Fruit fly (Drosophila melanogaster) S2 (cell line): ENCODE results near the gene CG13921.

ENCODE experiments used
- CG8478 ChIP-seq: fragments of >200 bp; optimal IDR thresholded peaks from 2 replicates; lab custom pipeline; 2018
- CTCF ChIP-seq, 2 experiments: fragments of >200 bp; optimal IDR thresholded peaks; 2 replicates each; lab custom pipeline; 2018

Gene CG13921

dm6 chr3L:1772593-1772992 is 25.9 kb downstream of the CG13921 start:
- no peak for TF ChIP-seq CTCF (optimal IDR thresholded peaks at IDR 0.05; lab: Kevin White, UChicago)

- TF ChIP-seq CG8478 (lab: Kevin White, UChicago): no peak
- no peak for TF ChIP-seq CTCF (optimal IDR thresholded peaks at IDR 0.05; lab: Kevin White, UChicago)
Observed at dm6 chr3L:1774713-1775648, 28.3 kb downstream of the CG13921 start, which contains the start of the genes CG13933 and PolD2. CG13933 (minus strand) TSS chr3L:1775147. PolD2 (plus strand) TSS chr3L:1775633.

DNA sequence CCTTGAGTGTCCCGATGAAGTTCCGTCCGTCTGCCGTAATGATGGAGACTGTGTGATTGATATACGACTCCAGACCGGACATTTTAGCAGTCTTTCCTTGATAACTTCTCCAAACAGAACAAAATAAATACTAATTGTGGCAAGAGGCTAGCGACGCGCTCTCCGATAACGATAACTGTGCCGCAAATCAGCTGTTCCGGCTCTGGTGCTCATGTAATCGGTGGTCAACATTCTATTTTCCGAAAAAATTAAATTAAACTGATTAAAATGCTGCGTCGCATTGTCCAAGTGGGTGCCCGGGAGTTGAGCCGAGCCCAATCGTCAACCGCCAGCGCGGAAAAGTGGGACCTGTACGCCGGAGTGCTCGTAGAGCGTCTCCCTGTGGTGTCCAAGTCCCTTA is 30.5 kb downstream of the CG13921 start, which contains the start of the genes CG2021 and mRpL46:
Gene CG2021 (minus strand): TSS at position 163 of the 400 bp plus-strand sequence.
Gene mRpL46 (plus strand): TSS at position 191 of the 400 bp plus-strand sequence.
- TF ChIP-seq CG8478 (lab: Kevin White, UChicago) (no peak), CTCF (optimal IDR thresholded peaks at IDR 0.05; lab: Kevin White, UChicago) (no peak)

- TF ChIP-seq CTCF (optimal IDR thresholded peaks at IDR 0.05; lab: Kevin White, UChicago) (no peak), CG8478 (lab: Kevin White, UChicago) (no peak)
Observed at dm6 chr3L:1784092-1784491, 37.4 kb downstream of the CG13921 start.

DNA sequence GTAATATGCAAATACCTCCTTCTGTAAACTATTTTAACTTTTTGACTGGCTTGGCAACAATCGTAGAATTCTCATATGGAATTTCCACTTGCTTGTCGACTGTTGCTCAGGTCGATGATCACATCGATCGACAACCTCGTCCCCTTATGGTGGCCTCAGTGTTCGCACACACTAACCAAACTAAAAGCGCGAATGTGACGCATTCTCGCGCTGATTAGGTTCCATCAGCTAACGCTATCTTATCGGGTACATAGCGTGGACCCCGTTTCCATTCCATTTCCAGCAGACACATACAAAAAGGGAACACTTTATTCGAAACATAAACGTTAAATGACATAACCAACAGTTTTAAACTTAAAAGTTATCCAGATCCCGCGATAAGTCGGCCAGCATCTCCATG is 42.6 kb downstream of the CG13921 start:
- TF ChIP-seq CG8478 (lab: Kevin White, UChicago) (no peak), CTCF (optimal IDR thresholded peaks at IDR 0.05; lab: Kevin White, UChicago) (no peak)

- TF ChIP-seq CG8478 (lab: Kevin White, UChicago): no peak
- no peak for TF ChIP-seq CTCF (optimal IDR thresholded peaks at IDR 0.05; lab: Kevin White, UChicago)
Observed at dm6 chr3L:1794164-1794942, 47.6 kb downstream of the CG13921 start.

DNA sequence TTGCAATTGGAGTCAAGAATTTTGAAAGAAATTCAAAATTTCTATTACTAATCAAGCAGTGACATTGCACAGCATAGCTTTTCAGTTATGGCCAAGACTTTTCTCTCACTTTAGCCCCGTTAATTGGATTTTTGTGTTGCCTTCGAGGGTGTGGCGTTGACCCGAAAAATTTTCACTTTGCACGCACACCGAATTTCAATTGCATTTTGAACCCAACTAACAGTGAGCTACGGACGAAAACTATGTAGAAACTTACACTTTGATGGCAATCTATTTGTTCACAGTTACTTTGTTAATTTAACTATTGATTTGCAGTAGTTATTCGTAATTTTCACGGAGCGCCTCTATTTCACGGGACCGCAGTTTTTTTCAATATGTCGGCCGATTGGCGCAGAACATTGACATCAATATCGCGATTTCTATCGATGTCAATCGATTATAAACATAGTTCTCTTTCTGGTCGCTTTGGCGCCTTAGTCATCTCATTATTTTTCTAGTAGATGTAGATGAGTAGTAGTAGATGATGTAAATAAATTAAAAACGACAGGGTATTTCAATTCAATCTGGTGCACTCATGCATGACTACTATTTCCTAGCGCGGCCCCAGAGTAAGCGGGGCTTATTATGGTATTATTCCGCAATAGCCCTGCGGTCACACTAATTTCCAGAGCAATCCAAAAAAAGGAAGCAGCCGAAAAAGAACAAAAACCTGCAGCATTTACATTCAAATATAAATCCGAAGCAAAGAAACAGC is 48.4 kb downstream of the CG13921 start, which contains the start of the genes alpha-Spec, dlt and Cdc37:
Gene alpha-Spec (minus strand): TSS at position 386 of the 754 bp plus-strand sequence.
Gene dlt (minus strand): TSS at position 386 of the 754 bp plus-strand sequence.
Gene Cdc37 (plus strand): TSS at position 450 of the 754 bp plus-strand sequence.
- TF ChIP-seq CG8478 (lab: Kevin White, UChicago) (no peak), CTCF (optimal IDR thresholded peaks at IDR 0.05; lab: Kevin White, UChicago) (peak; percentile 89 to 92)

- TF ChIP-seq CG8478 (lab: Kevin White, UChicago) (no peak), CTCF (optimal IDR thresholded peaks at IDR 0.05; lab: Kevin White, UChicago) (no peak)
Observed at dm6 chr3L:1797005-1797404, 50.3 kb downstream of the CG13921 start, which contains the start of gene CG12020. CG12020 (plus strand) TSS chr3L:1797305.

- TF ChIP-seq CG8478 (lab: Kevin White, UChicago) (no peak), CTCF (optimal IDR thresholded peaks at IDR 0.05; lab: Kevin White, UChicago) (peak in 1 of 2 experiments; percentile 33)
Observed at dm6 chr3L:1798649-1799048, 51.9 kb downstream of the CG13921 start, which contains the start of gene Patj. Patj (plus strand) TSS chr3L:1798803.
